Fruit fly (Drosophila melanogaster): Measurements from ENCODE around the gene MED1.

MED1 gene

DNA sequence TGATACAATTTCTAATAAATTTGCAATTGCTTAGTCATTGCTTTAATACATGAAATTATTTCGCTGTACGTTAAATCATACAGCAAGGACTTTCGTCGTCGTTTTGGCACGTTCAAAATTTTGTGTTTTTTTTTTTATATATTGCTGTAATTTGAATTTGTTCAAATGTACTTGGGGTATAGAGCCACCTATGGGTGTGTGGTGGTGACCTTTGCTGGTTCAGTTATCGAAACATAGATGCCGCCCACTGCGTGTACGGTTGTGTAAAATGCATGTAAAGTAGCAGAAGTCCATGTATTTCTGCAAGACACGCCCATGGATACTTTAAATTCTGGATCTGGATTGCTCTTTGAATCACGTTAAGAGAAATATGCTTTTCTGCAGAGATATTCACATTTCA is 30.0 kb downstream of the MED1 start (continued):
- peak in 1 of 2 experiments; percentile 53 for TF ChIP-seq tll (GFP tag; optimal IDR thresholded peaks at IDR 0.05)
- TF ChIP-seq az2 (GFP tag; optimal IDR thresholded peaks at IDR 0.05), result peak; percentile 67
- no peak for TF ChIP-seq zen2 (GFP tag; IDR thresholded peaks at IDR 0.05; ENCODE audit: partially characterized antibody)
- peak; percentile 82 for TF ChIP-seq Dbx (GFP tag; IDR thresholded peaks at IDR 0.05)
- no peak for TF ChIP-seq Sin3A (optimal IDR thresholded peaks at IDR 0.05)
- no peak for TF ChIP-seq Sry-β (GFP tag; optimal IDR thresholded peaks at IDR 0.05)
- TF ChIP-seq ttk (GFP tag; IDR thresholded peaks at IDR 0.05), result peak; percentile 49; the same call in 1 of the 2 replicates
- peak; percentile 27 for TF ChIP-seq fu2 (GFP tag; optimal IDR thresholded peaks at IDR 0.05)
- TF ChIP-seq ssp (GFP tag; IDR thresholded peaks at IDR 0.05), result no peak
- TF ChIP-seq pb (GFP tag; optimal IDR thresholded peaks at IDR 0.05), result peak; percentile 56
- peak; percentile 44 for TF ChIP-seq HLHmδ (GFP tag; optimal IDR thresholded peaks at IDR 0.05)
- no peak for TF ChIP-seq Abd-B (GFP tag; optimal IDR thresholded peaks at IDR 0.05)
- no peak for TF ChIP-seq CG6654 (GFP tag; optimal IDR thresholded peaks at IDR 0.05)
- peak; percentile 75 for TF ChIP-seq CG5245 (GFP tag; optimal IDR thresholded peaks at IDR 0.05)
- no peak for TF ChIP-seq Deaf1 (tag; optimal IDR thresholded peaks at IDR 0.05)
- no peak for TF ChIP-seq CG18011 (GFP tag; optimal IDR thresholded peaks at IDR 0.05)
- TF ChIP-seq CG14014 (GFP tag; IDR thresholded peaks at IDR 0.05), result 0 out of 2 replicates have a peak, but pooled peaks have one; percentile 42
- peak; percentile 44; the same call in 1 of the 2 replicates for TF ChIP-seq aop (GFP tag; IDR thresholded peaks at IDR 0.05)
- TF ChIP-seq pum (GFP tag; optimal IDR thresholded peaks at IDR 0.05), result peak; percentile 77
- peak; percentile 67 for TF ChIP-seq ftz-f1 (GFP tag; optimal IDR thresholded peaks at IDR 0.05)
- TF ChIP-seq CG30020 (tag; optimal IDR thresholded peaks at IDR 0.05), result no peak
- no peak for TF ChIP-seq crol (GFP tag; IDR thresholded peaks at IDR 0.05)
- peak; percentile 40 for TF ChIP-seq Dip3 (GFP tag; optimal IDR thresholded peaks at IDR 0.05)
- peak; percentile 37 for TF ChIP-seq CG4282 (GFP tag; optimal IDR thresholded peaks at IDR 0.05)
- peak; percentile 59 for TF ChIP-seq bbx (GFP tag; IDR thresholded peaks at IDR 0.05; ENCODE audit: partially characterized antibody)
- TF ChIP-seq CG9932 (GFP tag; IDR thresholded peaks at IDR 0.05), result peak; percentile 73
- 0 out of 2 replicates have a peak, but pooled peaks have one; percentile 12 for TF ChIP-seq stc (GFP tag; IDR thresholded peaks at IDR 0.05)
- TF ChIP-seq Nf-YC (tag; optimal IDR thresholded peaks at IDR 0.05), result peak; percentile 63
- no peak for TF ChIP-seq Ravus (GFP tag; IDR thresholded peaks at IDR 0.05)
- TF ChIP-seq CG12155 (GFP tag; optimal IDR thresholded peaks at IDR 0.05), result peak; percentile 49
- TF ChIP-seq HmgD (GFP tag; optimal IDR thresholded peaks at IDR 0.05), result peak; percentile 94
- TF ChIP-seq bowl (GFP tag; IDR thresholded peaks at IDR 0.05), result no peak
- peak; percentile 65 for TF ChIP-seq HmgZ (tag; optimal IDR thresholded peaks at IDR 0.05)
- TF ChIP-seq Dad (GFP tag; optimal IDR thresholded peaks at IDR 0.05), result peak; percentile 44
- TF ChIP-seq hb (GFP tag; IDR thresholded peaks at IDR 0.05; ENCODE audit: partially characterized antibody), result 0 out of 3 replicates have a peak, but pooled peaks have one; percentile 32
- TF ChIP-seq CG6175 (GFP tag; IDR thresholded peaks at IDR 0.05), result 0 out of 3 replicates have a peak, but pooled peaks have one; percentile 40
- peak; percentile 83 for TF ChIP-seq sens (GFP tag)
- no peak for TF ChIP-seq pfk (GFP tag; optimal IDR thresholded peaks at IDR 0.05)
- no peak for TF ChIP-seq D19B (GFP tag; optimal IDR thresholded peaks at IDR 0.05)
- peak; percentile 66 for TF ChIP-seq Camta (GFP tag; optimal IDR thresholded peaks at IDR 0.05)
- TF ChIP-seq cas (GFP tag; IDR thresholded peaks at IDR 0.05), result no peak
- peak; percentile 66 for TF ChIP-seq da (GFP tag; optimal IDR thresholded peaks at IDR 0.05)
- peak; percentile 16 for TF ChIP-seq CG31388 (GFP tag; optimal IDR thresholded peaks at IDR 0.05)
- no peak for TF ChIP-seq CG15514 (GFP tag; optimal IDR thresholded peaks at IDR 0.05)
- peak; percentile 54 for TF ChIP-seq chn (GFP tag; optimal IDR thresholded peaks at IDR 0.05)
- peak; percentile 17 for TF ChIP-seq gsb-n (tag; optimal IDR thresholded peaks at IDR 0.05)
- TF ChIP-seq shn (GFP tag; optimal IDR thresholded peaks at IDR 0.05), result peak; percentile 62
- peak; percentile 83 for TF ChIP-seq ci (GFP tag; IDR thresholded peaks at IDR 0.05)
- TF ChIP-seq rib (GFP tag; IDR thresholded peaks at IDR 0.05), result peak; percentile 34; the same call in 1 of the 2 replicates
- peak; percentile 6 for TF ChIP-seq CG1647 (GFP tag; optimal IDR thresholded peaks at IDR 0.05)
- peak; percentile 68 for TF ChIP-seq CG17359 (tag; optimal IDR thresholded peaks at IDR 0.05)
- no peak for TF ChIP-seq Nf-YA (GFP tag; IDR thresholded peaks at IDR 0.05)
